Worm (Caenorhabditis elegans): Measurements from ENCODE around the gene hpo-26.

The hpo-26 gene

DNA sequence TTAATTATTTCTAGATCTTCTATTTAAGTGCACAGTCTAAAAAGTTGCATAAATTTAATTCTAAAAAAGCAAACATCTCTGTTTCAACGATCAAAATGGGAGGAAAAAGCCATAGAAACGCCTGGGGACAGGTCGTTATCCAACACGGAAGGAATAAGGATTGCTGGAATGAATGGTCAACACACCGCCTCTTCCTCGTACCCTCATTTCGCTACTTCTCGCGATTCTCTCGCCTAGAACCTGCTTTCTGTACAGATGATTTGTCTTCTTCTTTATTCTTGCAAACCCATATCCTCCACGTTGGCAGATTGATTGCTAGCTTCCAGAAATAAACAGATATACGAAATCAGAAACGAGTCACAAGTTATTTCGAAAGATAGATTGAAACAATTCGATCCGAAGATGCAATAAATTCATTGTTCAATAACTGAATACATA is 18.0 kb downstream of the hpo-26 start, which contains the start of gene dpy-11 (continued):
- TF ChIP-seq cebp-2 (GFP tag; IDR thresholded peaks at IDR 0.05) (peak; percentile 78; the same call in 1 of the 2 replicates), hmg-20 (GFP tag; IDR thresholded peaks at IDR 0.05) (peak; percentile 23; the same call in 1 of the 2 replicates), K11D2.4 (GFP tag; IDR thresholded peaks at IDR 0.05) (peak; percentile 58; the same call in 1 of the 2 replicates), tbp1 (GFP tag; optimal IDR thresholded peaks at IDR 0.05) (peak; percentile 51), dox-1 (GFP tag; IDR thresholded peaks at IDR 0.05) (peak; percentile 58), bed-1 (GFP tag; IDR thresholded peaks at IDR 0.05) (0 out of 2 replicates have a peak, but pooled peaks have one; percentile 80), ets-4 (GFP tag; optimal IDR thresholded peaks at IDR 0.05) (peak; percentile 30), F37B4.10 (GFP tag; IDR thresholded peaks at IDR 0.05) (0 out of 2 replicates have a peak, but pooled peaks have one; percentile 6), somi-1 (GFP tag; optimal IDR thresholded peaks at IDR 0.05) (peak; percentile 74), gei-17 (GFP tag; optimal IDR thresholded peaks at IDR 0.05) (peak; percentile 25), tlf-1 (GFP tag; optimal IDR thresholded peaks at IDR 0.05) (peak; percentile 64), chd-7 (tag; optimal IDR thresholded peaks at IDR 0.05) (peak; percentile 35), ztf-22 (GFP tag; optimal IDR thresholded peaks at IDR 0.05) (peak; percentile 19), let-607 (tag; optimal IDR thresholded peaks at IDR 0.05) (peak in 1 of 2 experiments; percentile 1), lin-35 (GFP tag; optimal IDR thresholded peaks at IDR 0.05) (peak in 1 of 3 experiments; percentile 59), ccch-3 (GFP tag; optimal IDR thresholded peaks at IDR 0.05) (no peak), ceh-40 (GFP tag; IDR thresholded peaks at IDR 0.05) (no peak), lin-54 (GFP tag; optimal IDR thresholded peaks at IDR 0.05) (peak; percentile 28), aptf-2 (GFP tag; conservative IDR thresholded peaks at IDR 0.05) (no peak), madf-3 (GFP tag; IDR thresholded peaks at IDR 0.05) (peak; percentile 80), pbrm-1 (GFP tag; IDR thresholded peaks at IDR 0.05) (0 out of 2 replicates have a peak, but pooled peaks have one; percentile 59), B0261.1 (tag; optimal IDR thresholded peaks at IDR 0.05) (no peak), dpff-1 (tag; optimal IDR thresholded peaks at IDR 0.05) (peak; percentile 21), Y79H2A.3 (GFP tag; conservative IDR thresholded peaks at IDR 0.05) (no peak), akir-1 (GFP tag; optimal IDR thresholded peaks at IDR 0.05) (no peak), nhr-80 (tag; optimal IDR thresholded peaks at IDR 0.05) (no peak), F39B2.1 (GFP tag; IDR thresholded peaks at IDR 0.05) (0 out of 2 replicates have a peak, but pooled peaks have one; percentile 53), mcd-1 (GFP tag; IDR thresholded peaks at IDR 0.05) (peak; percentile 58; the same call in 1 of the 2 replicates), hsf-1 (GFP tag; IDR thresholded peaks at IDR 0.05) (peak; percentile 12; the same call in 1 of the 2 replicates), athp-1 (tag; optimal IDR thresholded peaks at IDR 0.05) (peak; percentile 32), attf-5 (GFP tag; optimal IDR thresholded peaks at IDR 0.05) (peak; percentile 23), B0336.3 (GFP tag; IDR thresholded peaks at IDR 0.05) (peak; percentile 92), ceh-79 (tag; optimal IDR thresholded peaks at IDR 0.05) (no peak), die-1 (tag; optimal IDR thresholded peaks at IDR 0.05) (peak; percentile 41), ZK185.1 (tag; optimal IDR thresholded peaks at IDR 0.05; ENCODE audit: poor library complexity, severe bottlenecking) (peak; percentile 22), nhr-179 (tag; optimal IDR thresholded peaks at IDR 0.05) (no peak), F33H1.4 (GFP tag; IDR thresholded peaks at IDR 0.05) (no peak), nfyb-1 (GFP tag; IDR thresholded peaks at IDR 0.05) (peak; percentile 22; the same call in 1 of the 2 replicates), ztf-26 (tag; optimal IDR thresholded peaks at IDR 0.05) (peak; percentile 58)
